Worm (Caenorhabditis elegans) whole organism, L3 larva: Measurements from ENCODE around the gene col-149.

Experiments
- ceh-9 ChIP-seq: sonication (generic microtip); optimal IDR thresholded peaks from 2 replicates; lab custom pipeline; 2018; ENCODE audit warnings: missing biosample characterization, missing genetic modification characterization
- elt-2 ChIP-seq: sonication (generic microtip); optimal IDR thresholded peaks from 2 replicates; lab custom pipeline; 2016; ENCODE audit warnings: missing genetic modification reagents, mild to moderate bottlenecking, missing genetic modification characterization, missing compliant biosample characterization
- hmg-11 ChIP-seq: sonication (generic microtip); optimal IDR thresholded peaks from 2 replicates; lab custom pipeline; 2016; ENCODE audit warnings: missing genetic modification characterization, missing compliant biosample characterization
- lsy-12 ChIP-seq: sonication (generic microtip); optimal IDR thresholded peaks from 2 replicates; lab custom pipeline; 2016; ENCODE audit warnings: mild to moderate bottlenecking, missing genetic modification characterization, missing compliant biosample characterization
- mml-1 ChIP-seq: fragments of 150-350 bp; sonication (generic microtip); optimal IDR thresholded peaks from 3 replicates; lab custom pipeline; 2014; ENCODE audit warnings: missing biosample characterization, missing genetic modification characterization
- nhr-11 ChIP-seq: fragments of 150-350 bp; optimal IDR thresholded peaks from 2 replicates; lab custom pipeline; 2014; ENCODE audit warnings: missing biosample characterization, missing genetic modification characterization
- nhr-23 ChIP-seq: fragments of 150-350 bp; optimal IDR thresholded peaks from 2 replicates; lab custom pipeline; 2014; ENCODE audit warnings: missing biosample characterization, missing genetic modification reagents, missing genetic modification characterization
- nhr-25 ChIP-seq: sonication (generic microtip); optimal IDR thresholded peaks from 2 replicates; lab custom pipeline; 2017; ENCODE audit warnings: missing biosample characterization, missing genetic modification characterization
- nhr-67 ChIP-seq: fragments of 150-350 bp; optimal IDR thresholded peaks from 2 replicates; lab custom pipeline; 2014; ENCODE audit warnings: missing biosample characterization, missing genetic modification characterization
- nhr-76 ChIP-seq: fragments of 150-350 bp; sonication (generic microtip); optimal IDR thresholded peaks from 5 replicates; lab custom pipeline; 2014; ENCODE audit warnings: missing biosample characterization, missing genetic modification characterization
- pqm-1 ChIP-seq: fragments of 150-350 bp; optimal IDR thresholded peaks from 2 replicates; lab custom pipeline; 2017; ENCODE audit warnings: missing biosample characterization, missing genetic modification characterization, inconsistent platforms

col-149 gene

DNA sequence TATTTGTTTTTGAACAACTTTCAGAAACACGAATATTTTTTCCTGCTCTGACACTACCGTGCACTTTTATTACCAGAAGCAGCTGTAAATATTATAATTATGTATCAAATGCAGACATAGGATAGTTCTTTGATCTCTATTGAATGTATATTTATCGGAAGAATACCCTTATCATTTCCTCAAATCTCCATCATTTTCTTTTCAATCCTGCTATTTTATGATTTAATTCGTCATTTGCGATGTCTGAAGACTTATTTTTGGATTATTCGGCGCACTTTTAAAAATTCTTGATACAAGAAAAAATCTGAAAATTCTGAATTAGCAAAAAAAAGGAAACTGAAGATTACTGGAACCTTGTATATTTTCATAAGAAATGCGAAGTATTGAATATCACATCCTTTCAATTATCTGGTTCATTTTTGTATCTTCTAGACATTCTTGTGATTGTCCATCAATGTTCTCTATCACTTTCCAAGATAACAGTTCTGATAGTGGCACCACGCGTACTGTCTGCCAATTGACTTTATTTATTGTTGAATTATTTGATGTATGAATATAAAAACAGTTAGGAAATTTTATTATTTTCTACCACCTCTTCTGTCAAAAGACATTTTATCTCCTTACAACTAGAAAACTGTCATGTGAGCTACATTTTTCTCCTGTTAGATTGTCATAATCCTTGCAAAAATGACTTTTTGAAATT is 48.5 kb downstream of the col-149 start:
- TF ChIP-seq nhr-23 (tag; lab: Kevin White, UChicago) (no peak), pqm-1 (tag; lab: Kevin White, UChicago) (peak; percentile 2), elt-2 (tag; lab: Kevin White, UChicago) (peak; percentile 68)
- TF ChIP-seq, all 47 proteins: peak for 2

DNA sequence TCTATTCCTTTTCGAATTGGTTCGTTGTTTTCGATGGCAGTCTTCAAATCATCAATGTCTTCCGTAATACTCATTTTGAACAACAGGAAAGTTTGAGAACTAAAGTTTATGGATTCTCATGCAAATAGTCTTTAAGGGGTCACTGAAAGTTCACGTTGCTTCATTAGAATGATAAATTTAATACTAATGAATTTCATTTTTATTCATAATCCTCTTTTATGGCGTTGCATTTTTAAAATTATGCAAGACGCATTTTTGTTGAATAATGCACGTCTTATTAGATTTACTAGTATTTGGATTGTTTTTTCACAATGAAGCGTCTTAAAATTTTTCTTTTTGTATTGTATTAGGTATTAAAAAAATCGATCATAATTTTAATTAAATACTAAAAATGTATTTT is 49.6 kb downstream of the col-149 start, which contains the start of gene C12D8.9:
Gene C12D8.9 (minus strand): TSS at position 101 of the 400 bp plus-strand sequence.
- TF ChIP-seq ceh-9 (tag; lab: Kevin White, UChicago) (no peak), mml-1 (tag; lab: Kevin White, UChicago) (no peak), nhr-11 (tag; lab: Kevin White, UChicago) (no peak), lsy-12 (tag; lab: Kevin White, UChicago) (no peak), hmg-11 (tag; lab: Kevin White, UChicago) (no peak), nhr-25 (no peak), nhr-67 (tag; lab: Kevin White, UChicago) (no peak), nhr-76 (tag; lab: Kevin White, UChicago) (no peak)
